Worm (Caenorhabditis elegans) whole organism, L3 larva: ENCODE data around the gene F26F4.5.
A peak's percentile ranks its signal among the peaks of the same experiment; 100 is the strongest.

Experiments
- R02D3.7 ChIP-seq: fragments of 150-350 bp; optimal IDR thresholded peaks from 2 replicates; lab custom pipeline; 2014; ENCODE audit warnings: missing biosample characterization, missing genetic modification characterization
- ZK546.5 ChIP-seq: sonication (generic microtip); optimal IDR thresholded peaks from 2 replicates; lab custom pipeline; 2017; ENCODE audit warnings: missing biosample characterization, missing genetic modification characterization
- aly-2 ChIP-seq: fragments of 150-350 bp; optimal IDR thresholded peaks from 2 replicates; lab custom pipeline; 2014; ENCODE audit warnings: missing biosample characterization, missing genetic modification characterization
- ama-1 ChIP-seq: fragments of 150-350 bp; optimal IDR thresholded peaks from 2 replicates; lab custom pipeline; 2018
- ceh-28 ChIP-seq: fragments of 150-350 bp; optimal IDR thresholded peaks from 2 replicates; lab custom pipeline; 2014; ENCODE audit warnings: missing biosample characterization, missing genetic modification reagents, missing genetic modification characterization
- ceh-82 ChIP-seq: fragments of 150-350 bp; optimal IDR thresholded peaks from 2 replicates; lab custom pipeline; 2014; ENCODE audit warnings: missing biosample characterization, missing genetic modification characterization
- daf-12 ChIP-seq: fragments of 150-350 bp; optimal IDR thresholded peaks from 2 replicates; lab custom pipeline; 2014; ENCODE audit warnings: missing biosample characterization, missing genetic modification reagents, missing genetic modification characterization
- egl-27 ChIP-seq: sonication (generic microtip); optimal IDR thresholded peaks from 4 replicates; lab custom pipeline; 2017; ENCODE audit warnings: missing biosample characterization, missing genetic modification reagents, missing genetic modification characterization
- elt-1 ChIP-seq: fragments of 150-350 bp; optimal IDR thresholded peaks from 2 replicates; lab custom pipeline; 2014; ENCODE audit warnings: missing biosample characterization, missing genetic modification characterization
- elt-2 ChIP-seq: sonication (generic microtip); optimal IDR thresholded peaks from 2 replicates; lab custom pipeline; 2016; ENCODE audit warnings: missing genetic modification reagents, mild to moderate bottlenecking, missing genetic modification characterization, missing compliant biosample characterization
- eor-1 ChIP-seq, 2 experiments: fragments of 150-350 bp; optimal IDR thresholded peaks; 2 replicates each; lab custom pipeline; 2014 to 2018; ENCODE audit warnings: missing biosample characterization in 2 of 2, missing genetic modification characterization in 2 of 2
- fkh-10 ChIP-seq: sonication (generic microtip); optimal IDR thresholded peaks from 2 replicates; lab custom pipeline; 2017; ENCODE audit warnings: missing biosample characterization, missing genetic modification reagents, missing genetic modification characterization
- fos-1 ChIP-seq: fragments of 150-350 bp; optimal IDR thresholded peaks from 2 replicates; lab custom pipeline; 2014; ENCODE audit warnings: missing biosample characterization, missing genetic modification characterization
- hmg-11 ChIP-seq: sonication (generic microtip); optimal IDR thresholded peaks from 2 replicates; lab custom pipeline; 2016; ENCODE audit warnings: missing genetic modification characterization, missing compliant biosample characterization
- jun-1 ChIP-seq: fragments of 150-350 bp; optimal IDR thresholded peaks from 2 replicates; lab custom pipeline; 2014; ENCODE audit warnings: missing biosample characterization, missing genetic modification reagents, missing genetic modification characterization
- lin-15B ChIP-seq: fragments of 150-350 bp; optimal IDR thresholded peaks from 2 replicates; lab custom pipeline; 2014; ENCODE audit warnings: missing biosample characterization, missing genetic modification characterization
- lin-39 ChIP-seq: fragments of 150-350 bp; optimal IDR thresholded peaks from 2 replicates; lab custom pipeline; 2018; ENCODE audit warnings: missing biosample characterization, missing genetic modification reagents, missing genetic modification characterization
- lsy-12 ChIP-seq: sonication (generic microtip); optimal IDR thresholded peaks from 2 replicates; lab custom pipeline; 2016; ENCODE audit warnings: mild to moderate bottlenecking, missing genetic modification characterization, missing compliant biosample characterization
- mdl-1 ChIP-seq: fragments of 150-350 bp; optimal IDR thresholded peaks from 2 replicates; lab custom pipeline; 2014; ENCODE audit warnings: missing biosample characterization, missing genetic modification characterization
- mml-1 ChIP-seq: fragments of 150-350 bp; sonication (generic microtip); optimal IDR thresholded peaks from 3 replicates; lab custom pipeline; 2014; ENCODE audit warnings: missing biosample characterization, missing genetic modification characterization
- nfya-1 ChIP-seq: sonication (generic microtip); optimal IDR thresholded peaks from 2 replicates; lab custom pipeline; 2017; ENCODE audit warnings: missing genetic modification characterization, mild to moderate bottlenecking, missing compliant biosample characterization, antibody characterized with exemption, moderate library complexity; ENCODE audit not compliant: insufficient read depth
- nhr-11 ChIP-seq: fragments of 150-350 bp; optimal IDR thresholded peaks from 2 replicates; lab custom pipeline; 2014; ENCODE audit warnings: missing biosample characterization, missing genetic modification characterization
- nhr-12 ChIP-seq: fragments of 150-350 bp; optimal IDR thresholded peaks from 2 replicates; lab custom pipeline; 2014; ENCODE audit warnings: missing biosample characterization, missing genetic modification characterization
- nhr-23 ChIP-seq: fragments of 150-350 bp; optimal IDR thresholded peaks from 2 replicates; lab custom pipeline; 2014; ENCODE audit warnings: missing biosample characterization, missing genetic modification reagents, missing genetic modification characterization
- nhr-237 ChIP-seq: fragments of 150-350 bp; optimal IDR thresholded peaks from 2 replicates; lab custom pipeline; 2014; ENCODE audit warnings: missing biosample characterization, missing genetic modification characterization
- nhr-25 ChIP-seq: sonication (generic microtip); optimal IDR thresholded peaks from 2 replicates; lab custom pipeline; 2017; ENCODE audit warnings: missing biosample characterization, missing genetic modification characterization
- nhr-28 ChIP-seq: fragments of 150-350 bp; optimal IDR thresholded peaks from 2 replicates; lab custom pipeline; 2014; ENCODE audit warnings: missing biosample characterization, missing genetic modification characterization
- nhr-43 ChIP-seq: sonication (generic microtip); optimal IDR thresholded peaks from 2 replicates; lab custom pipeline; 2016; ENCODE audit warnings: mild to moderate bottlenecking, missing genetic modification characterization, missing compliant biosample characterization; ENCODE audit not compliant: poor library complexity, severe bottlenecking
- nhr-76 ChIP-seq: fragments of 150-350 bp; sonication (generic microtip); optimal IDR thresholded peaks from 5 replicates; lab custom pipeline; 2014; ENCODE audit warnings: missing biosample characterization, missing genetic modification characterization
- pha-4 ChIP-seq: fragments of 150-350 bp; optimal IDR thresholded peaks from 2 replicates; lab custom pipeline; 2014; ENCODE audit warnings: missing biosample characterization, missing genetic modification reagents, missing genetic modification characterization
- pqm-1 ChIP-seq: fragments of 150-350 bp; optimal IDR thresholded peaks from 2 replicates; lab custom pipeline; 2017; ENCODE audit warnings: missing biosample characterization, missing genetic modification characterization, inconsistent platforms
- skn-1 ChIP-seq: fragments of 150-350 bp; optimal IDR thresholded peaks from 2 replicates; lab custom pipeline; 2014; ENCODE audit warnings: missing biosample characterization, missing genetic modification characterization
- snpc-4 ChIP-seq: fragments of 150-350 bp; optimal IDR thresholded peaks from 2 replicates; lab custom pipeline; 2014; ENCODE audit warnings: missing biosample characterization, missing genetic modification characterization
- tbx-2 ChIP-seq: sonication (generic microtip); optimal IDR thresholded peaks from 2 replicates; lab custom pipeline; 2016; ENCODE audit warnings: mild to moderate bottlenecking, missing genetic modification characterization, missing compliant biosample characterization
- unc-39 ChIP-seq: sonication (generic microtip); optimal IDR thresholded peaks from 4 replicates; lab custom pipeline; 2017; ENCODE audit warnings: missing biosample characterization, missing genetic modification characterization
- unc-62 ChIP-seq: fragments of 150-350 bp; sonication (generic microtip); optimal IDR thresholded peaks from 4 replicates; lab custom pipeline; 2014; ENCODE audit warnings: missing biosample characterization, missing genetic modification reagents, missing genetic modification characterization
- zag-1 ChIP-seq: fragments of 150-350 bp; optimal IDR thresholded peaks from 2 replicates; lab custom pipeline; 2014; ENCODE audit warnings: missing biosample characterization, missing genetic modification characterization
- ztf-11 ChIP-seq: fragments of 150-350 bp; optimal IDR thresholded peaks from 2 replicates; lab custom pipeline; 2014; ENCODE audit warnings: missing biosample characterization, missing genetic modification characterization
- ztf-4 ChIP-seq: fragments of 150-350 bp; optimal IDR thresholded peaks from 2 replicates; lab custom pipeline; 2014; ENCODE audit warnings: missing biosample characterization, missing genetic modification characterization

The F26F4.5 gene

DNA sequence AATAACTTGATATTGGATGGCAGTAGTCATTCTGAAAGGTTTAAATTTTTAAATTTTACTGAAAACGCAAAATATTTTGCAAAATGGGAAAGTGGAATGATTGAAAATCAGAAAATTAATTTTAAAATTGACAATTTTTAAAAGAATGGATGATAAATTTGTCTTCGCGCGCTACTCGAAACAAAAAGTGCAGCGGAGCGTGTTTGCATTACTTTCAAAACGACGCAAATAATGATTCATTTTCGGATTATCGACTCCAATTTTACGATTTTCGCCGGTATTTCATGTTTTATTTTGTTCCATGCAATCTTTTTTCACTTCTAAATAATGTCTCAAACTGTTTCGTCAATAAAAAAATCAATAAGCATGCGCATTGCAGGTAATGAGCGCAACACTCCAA, 12.8 kb downstream of the F26F4.5 start, which contains the start of the genes tost-1 and arx-6:
Gene tost-1, minus strand, starts transcription at position 31 of the 400 bp plus-strand sequence.
Gene arx-6, plus strand, starts transcription at position 378 of the 400 bp plus-strand sequence.
- TF ChIP-seq elt-2: peak; percentile 3
- TF ChIP-seq tbx-2 (tag; lab: Kevin White, UChicago): no peak
- no peak for TF ChIP-seq ztf-11 (tag; lab: Kevin White, UChicago)
- peak; percentile 29 for TF ChIP-seq snpc-4 (tag; lab: Kevin White, UChicago)
- no peak for TF ChIP-seq lin-39 (tag; lab: Kevin White, UChicago)
- TF ChIP-seq nhr-23: no peak
- peak; percentile 61 for TF ChIP-seq lin-15B (tag; lab: Kevin White, UChicago)
- TF ChIP-seq unc-39 (tag; lab: Kevin White, UChicago): no peak
- no peak for TF ChIP-seq ama-1 (lab: Kevin White, UChicago)
- no peak for TF ChIP-seq ztf-4 (tag; lab: Kevin White, UChicago)
- TF ChIP-seq hmg-11 (tag; lab: Kevin White, UChicago): no peak
- TF ChIP-seq ZK546.5 (tag; lab: Kevin White, UChicago): no peak
- TF ChIP-seq ceh-82: no peak
- TF ChIP-seq nfya-1: peak; percentile 47
- no peak for TF ChIP-seq elt-1 (tag; lab: Kevin White, UChicago)
- peak; percentile 27 for TF ChIP-seq skn-1 (tag; lab: Kevin White, UChicago)
- TF ChIP-seq R02D3.7 (tag; lab: Kevin White, UChicago): no peak

DNA sequence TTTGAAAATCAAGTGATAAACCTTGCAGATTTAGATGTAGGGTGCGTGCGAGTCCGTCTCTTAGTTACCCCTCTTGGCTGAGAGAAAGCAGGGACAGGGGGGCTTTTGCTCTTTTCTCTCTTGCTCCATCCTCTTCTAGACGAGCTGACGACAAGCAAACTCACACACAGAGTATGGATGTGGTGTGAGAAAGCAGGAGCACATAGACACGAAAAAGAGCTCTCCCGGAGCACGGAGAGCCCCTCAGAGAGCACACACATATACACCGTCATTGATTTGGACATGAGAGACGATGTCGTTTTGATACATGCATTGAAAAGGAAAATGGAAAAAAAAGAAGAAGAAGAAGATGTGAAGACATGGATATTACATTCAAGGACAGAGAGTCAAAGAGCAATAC, 15.4 kb downstream of the F26F4.5 start:
- no peak for TF ChIP-seq nhr-28 (tag; lab: Kevin White, UChicago)
- no peak for TF ChIP-seq nhr-23
- TF ChIP-seq unc-39 (tag; lab: Kevin White, UChicago): no peak
- peak; percentile 39 for TF ChIP-seq fkh-10 (GFP tag; lab: Kevin White, UChicago)
- TF ChIP-seq nhr-237: no peak
- TF ChIP-seq nhr-25: no peak
- TF ChIP-seq, all 47 proteins: peak for 1

DNA sequence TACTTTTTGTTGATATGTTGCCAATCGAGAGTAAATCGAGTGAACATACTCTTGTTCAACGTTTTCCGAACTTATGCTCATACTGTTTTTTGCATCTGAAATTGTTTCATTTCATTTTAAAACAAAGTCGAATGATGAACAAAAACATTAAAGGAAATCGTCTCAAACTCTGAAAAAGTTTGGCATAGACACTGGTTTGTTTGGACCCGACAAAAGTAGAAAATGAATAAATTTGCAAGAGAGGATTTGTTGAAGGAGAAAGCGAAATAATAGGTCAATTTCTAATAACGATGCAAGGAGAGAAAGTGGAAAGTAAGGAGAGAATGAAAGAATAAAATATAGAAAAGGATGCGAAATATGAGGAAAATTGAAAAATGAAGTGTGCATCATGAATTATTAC, 16.4 kb downstream of the F26F4.5 start, which contains the start of gene C35D10.12:
Gene C35D10.12, minus strand, starts transcription at position 101 of the 400 bp plus-strand sequence.
- TF ChIP-seq ztf-11 (tag; lab: Kevin White, UChicago) (no peak), unc-39 (tag; lab: Kevin White, UChicago) (no peak), jun-1 (tag; lab: Kevin White, UChicago) (no peak), nhr-23 (no peak), pha-4 (tag; lab: Kevin White, UChicago) (no peak), nhr-76 (tag; lab: Kevin White, UChicago) (no peak), ZK546.5 (tag; lab: Kevin White, UChicago) (no peak), ceh-28 (tag; lab: Kevin White, UChicago) (no peak), elt-2 (no peak), mdl-1 (tag; lab: Kevin White, UChicago) (no peak), nhr-11 (no peak), ztf-4 (tag; lab: Kevin White, UChicago) (no peak), skn-1 (tag; lab: Kevin White, UChicago) (no peak), eor-1 (tag; optimal IDR thresholded peaks at IDR 0.05; lab: Kevin White, UChicago) (no peak), ceh-82 (no peak), elt-1 (tag; lab: Kevin White, UChicago) (no peak), daf-12 (tag; lab: Kevin White, UChicago) (no peak), lsy-12 (tag; lab: Kevin White, UChicago) (no peak)
- TF ChIP-seq, all 47 proteins: peak for 0

DNA sequence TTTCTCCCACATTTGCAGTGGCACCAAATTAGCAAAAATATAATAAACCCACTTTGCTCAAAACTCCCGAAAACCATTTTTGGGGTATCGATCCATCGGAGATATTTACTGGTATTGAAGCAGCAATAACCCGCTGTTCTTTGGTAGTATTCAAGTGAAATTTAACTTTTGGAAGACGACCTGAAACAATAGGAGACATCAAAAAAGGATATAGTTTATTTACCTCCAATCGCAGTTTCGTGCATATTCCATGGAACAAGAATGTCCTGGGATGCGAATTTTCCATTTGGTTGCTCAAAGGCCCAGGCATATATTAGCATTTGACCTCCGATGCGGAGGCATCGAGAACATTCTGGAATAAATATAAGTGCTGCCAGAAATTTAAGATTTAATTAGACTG, 17.7 kb downstream of the F26F4.5 start:
- no peak for TF ChIP-seq nhr-76 (tag; lab: Kevin White, UChicago)
- no peak for TF ChIP-seq nhr-43 (tag; lab: Kevin White, UChicago)
- no peak for TF ChIP-seq mml-1 (tag; lab: Kevin White, UChicago)
- TF ChIP-seq zag-1 (tag; lab: Kevin White, UChicago): no peak
- no peak for TF ChIP-seq fos-1 (tag; lab: Kevin White, UChicago)
- TF ChIP-seq lsy-12 (tag; lab: Kevin White, UChicago): no peak
- TF ChIP-seq unc-39 (tag; lab: Kevin White, UChicago): no peak
- no peak for TF ChIP-seq nhr-237
- no peak for TF ChIP-seq nhr-11

DNA sequence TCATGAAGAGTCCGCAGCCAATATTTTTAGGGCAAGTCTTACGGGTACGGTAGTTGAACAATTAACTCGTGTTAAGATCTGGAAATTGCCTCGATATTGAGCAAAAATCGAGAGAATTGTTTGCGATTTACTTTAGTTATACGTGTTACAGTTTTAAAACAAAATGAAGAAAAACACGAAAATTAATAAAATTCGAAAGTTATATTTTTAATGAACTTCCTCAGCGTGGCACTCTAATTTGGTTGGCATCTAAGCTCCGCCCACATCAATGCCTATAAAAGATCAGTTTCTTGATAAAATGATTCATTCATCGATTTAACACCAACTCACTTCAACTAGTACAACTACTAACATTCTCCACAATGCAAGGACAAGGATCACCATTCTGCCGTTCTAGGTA, 20.6 kb downstream of the F26F4.5 start, which contains the start of gene gipc-1:
Gene gipc-1, plus strand, starts transcription at position 301 of the 400 bp plus-strand sequence.
- TF ChIP-seq snpc-4 (tag; lab: Kevin White, UChicago): no peak
- no peak for TF ChIP-seq pqm-1 (tag; lab: Kevin White, UChicago)
- no peak for TF ChIP-seq aly-2 (tag; lab: Kevin White, UChicago)
- no peak for TF ChIP-seq nhr-237
- no peak for TF ChIP-seq nhr-11
- no peak for TF ChIP-seq lsy-12 (tag; lab: Kevin White, UChicago)
- no peak for TF ChIP-seq tbx-2 (tag; lab: Kevin White, UChicago)
- no peak for TF ChIP-seq unc-62 (GFP tag; lab: Kevin White, UChicago)
- TF ChIP-seq ztf-4 (tag; lab: Kevin White, UChicago): no peak
- TF ChIP-seq zag-1 (tag; lab: Kevin White, UChicago): no peak
- TF ChIP-seq nhr-23: no peak
- no peak for TF ChIP-seq daf-12 (tag; lab: Kevin White, UChicago)
- TF ChIP-seq unc-39 (tag; lab: Kevin White, UChicago): no peak
- no peak for TF ChIP-seq nhr-43 (tag; lab: Kevin White, UChicago)
- no peak for TF ChIP-seq nhr-12 (tag; lab: Kevin White, UChicago)
- no peak for TF ChIP-seq R02D3.7 (tag; lab: Kevin White, UChicago)
- no peak for TF ChIP-seq egl-27
- no peak for TF ChIP-seq ZK546.5 (tag; lab: Kevin White, UChicago)
- TF ChIP-seq ceh-28 (tag; lab: Kevin White, UChicago): no peak
- no peak for TF ChIP-seq mdl-1 (tag; lab: Kevin White, UChicago)
